Fruit fly (Drosophila melanogaster) whole organism, embryonic: ENCODE data around the gene CG32944.

ENCODE experiments used
- CG10267 ChIP-seq: fragments of 200-800 bp; sonication (Bioruptor generic); optimal IDR thresholded peaks from 2 replicates; lab custom pipeline; 2018; ENCODE audit warnings: missing biosample characterization, mild to moderate bottlenecking, missing genetic modification characterization, moderate library complexity
- CG11560 ChIP-seq: fragments of 200-800 bp; sonication (Bioruptor generic); IDR thresholded peaks from 3 replicates; pipeline ENCODE4 v1.3.6; 2022; ENCODE audit warnings: missing biosample characterization, missing genetic modification characterization
- CG1832 ChIP-seq: fragments of 200-800 bp; sonication (Bioruptor generic); optimal IDR thresholded peaks from 2 replicates; lab custom pipeline; 2017; ENCODE audit warnings: missing biosample characterization, mild to moderate bottlenecking, missing genetic modification characterization, inconsistent platforms
- CG4424 ChIP-seq: fragments of 200-800 bp; sonication (Bioruptor generic); optimal IDR thresholded peaks from 3 replicates; lab custom pipeline; 2016; ENCODE audit warnings: missing biosample characterization, missing genetic modification characterization
- Eip74EF ChIP-seq, 2 experiments: fragments of 200-800 bp in 1 of 2; fragments of >200 bp in 1 of 2; sonication (Bioruptor generic) in 1 of 2; optimal IDR thresholded peaks; 2 replicates each; lab custom pipeline; 2017 to 2019; ENCODE audit warnings: missing biosample characterization in 2 of 2, missing genetic modification characterization in 2 of 2, mild to moderate bottlenecking in 1 of 2, moderate library complexity in 1 of 2
- Med ChIP-seq: fragments of 200-800 bp; sonication (Bioruptor generic); peaks from one replicate; lab custom pipeline; 2016; ENCODE audit warnings: missing biosample characterization, missing genetic modification characterization, mild to moderate bottlenecking, inconsistent platforms, moderate library complexity
- Sry-δ ChIP-seq: fragments of 200-800 bp; sonication (Bioruptor generic); optimal IDR thresholded peaks from 2 replicates; lab custom pipeline; 2016; ENCODE audit warnings: missing biosample characterization, missing genetic modification characterization
- ase ChIP-seq: fragments of 200-800 bp; sonication (Bioruptor generic); IDR thresholded peaks from 3 replicates; pipeline ENCODE4 v1.3.6; 2022; ENCODE audit warnings: missing biosample characterization, missing genetic modification characterization
- psq ChIP-seq: fragments of 200-800 bp; sonication (Bioruptor generic); optimal IDR thresholded peaks from 2 replicates; lab custom pipeline; 2017; ENCODE audit warnings: missing biosample characterization, missing genetic modification characterization
- salm ChIP-seq: fragments of 200-800 bp; sonication (Bioruptor generic); optimal IDR thresholded peaks from 2 replicates; lab custom pipeline; 2018; ENCODE audit warnings: missing biosample characterization, mild to moderate bottlenecking, missing genetic modification characterization

DNA sequence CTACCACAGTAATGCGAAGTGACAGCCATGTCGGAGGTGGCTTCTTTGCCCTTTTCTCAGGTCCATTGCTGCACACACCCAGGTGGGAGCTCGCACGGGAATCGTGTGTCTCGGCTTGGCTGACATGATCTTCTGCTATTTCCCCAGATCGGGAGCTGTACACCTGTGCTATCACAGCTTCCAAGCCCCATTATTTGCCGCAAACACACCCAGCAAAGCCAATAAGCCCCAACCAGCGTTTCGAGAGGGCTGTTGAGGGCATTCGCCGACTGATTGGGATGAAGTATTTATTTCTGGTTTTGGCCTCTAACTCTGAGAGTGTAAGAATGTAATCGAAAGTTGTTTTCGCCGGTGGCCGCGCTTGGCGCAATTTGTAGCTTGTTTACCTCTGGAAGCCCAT is 38.2 kb upstream of the CG32944 start:
- no peak for TF ChIP-seq Sry-δ (GFP tag; lab: Kevin White, UChicago)
- no peak for TF ChIP-seq ase
- TF ChIP-seq salm, result no peak
- TF ChIP-seq Eip74EF (GFP tag; optimal IDR thresholded peaks at IDR 0.05; lab: Kevin White, UChicago), result no peak
- TF ChIP-seq CG1832 (GFP tag; lab: Kevin White, UChicago), result no peak
- no peak for TF ChIP-seq psq
- no peak for TF ChIP-seq CG4424 (GFP tag; lab: Kevin White, UChicago)
- no peak for TF ChIP-seq CG10267 (tag; lab: Kevin White, UChicago)
- no peak for TF ChIP-seq Med (GFP tag; lab: Kevin White, UChicago)
- TF ChIP-seq CG11560 (tag; lab: Robert Waterston, UW), result no peak
